Fruit fly (Drosophila melanogaster): ENCODE results near the gene CG15333.

Gene CG15333

dm6 chrX:8060148-8060920 is 39.2 kb upstream of the CG15333 start:
- TF ChIP-seq CG4496 (GFP tag; IDR thresholded peaks at IDR 0.05), result no peak
- peak; percentile 15 for TF ChIP-seq Pif1B (GFP tag; optimal IDR thresholded peaks at IDR 0.05)
- TF ChIP-seq CG10348 (GFP tag; IDR thresholded peaks at IDR 0.05), result no peak
- no peak for TF ChIP-seq CG8159 (tag; optimal IDR thresholded peaks at IDR 0.05)
- no peak for TF ChIP-seq gl (tag; optimal IDR thresholded peaks at IDR 0.05)
- peak; percentile 7 for TF ChIP-seq Pif1A (GFP tag; optimal IDR thresholded peaks at IDR 0.05)
- TF ChIP-seq EcR (GFP tag; optimal IDR thresholded peaks at IDR 0.05), result no peak
- no peak for TF ChIP-seq CG15710 (tag; optimal IDR thresholded peaks at IDR 0.05)
- no peak for TF ChIP-seq D1 (tag; optimal IDR thresholded peaks at IDR 0.05)
- TF ChIP-seq Ets98B (GFP tag; IDR thresholded peaks at IDR 0.05), result peak; percentile 34; the same call in 1 of the 2 replicates

DNA sequence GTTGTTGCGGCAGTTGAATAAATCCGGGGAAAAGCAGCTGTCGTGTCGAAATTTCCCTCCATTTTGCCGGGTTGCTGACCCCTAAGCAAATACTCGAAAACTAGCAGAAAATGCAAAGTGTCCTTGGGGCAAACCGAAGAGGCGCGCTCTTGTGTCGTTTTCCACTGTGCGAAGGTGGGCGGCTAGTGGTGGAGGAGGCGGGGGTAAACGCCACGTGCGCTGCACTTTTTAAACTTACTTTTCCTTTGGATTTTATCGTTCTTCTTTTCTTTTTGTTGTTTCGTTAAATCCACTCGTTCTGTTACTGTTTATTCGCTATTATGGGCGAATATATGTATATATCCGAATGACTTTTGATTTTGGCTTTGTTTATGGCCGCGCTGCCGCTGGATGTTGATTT is 38.5 kb upstream of the CG15333 start:
- TF ChIP-seq fd96Ca (GFP tag; IDR thresholded peaks at IDR 0.05), result no peak
- no peak for TF ChIP-seq CG12605 (GFP tag; IDR thresholded peaks at IDR 0.05)
- no peak for TF ChIP-seq CG13204 (GFP tag; optimal IDR thresholded peaks at IDR 0.05)
- no peak for TF ChIP-seq gl (tag; optimal IDR thresholded peaks at IDR 0.05)
- no peak for TF ChIP-seq CG15710 (tag; optimal IDR thresholded peaks at IDR 0.05)
- TF ChIP-seq rn (GFP tag; IDR thresholded peaks at IDR 0.05), result no peak
- TF ChIP-seq Pif1A (GFP tag; optimal IDR thresholded peaks at IDR 0.05), result no peak
- TF ChIP-seq CG8159 (tag; optimal IDR thresholded peaks at IDR 0.05), result no peak
- no peak for TF ChIP-seq CG14655 (GFP tag; optimal IDR thresholded peaks at IDR 0.05)
- no peak for TF ChIP-seq CG10348 (GFP tag; IDR thresholded peaks at IDR 0.05)
- no peak for TF ChIP-seq Snoo (tag; optimal IDR thresholded peaks at IDR 0.05)
- no peak for TF ChIP-seq CG9948 (tag; optimal IDR thresholded peaks at IDR 0.05)
- TF ChIP-seq CG8301 (tag; optimal IDR thresholded peaks at IDR 0.05), result no peak
- no peak for TF ChIP-seq D1 (tag; optimal IDR thresholded peaks at IDR 0.05)
- TF ChIP-seq EcR (GFP tag; optimal IDR thresholded peaks at IDR 0.05), result no peak
- no peak for TF ChIP-seq CG32121 (GFP tag; IDR thresholded peaks at IDR 0.05)

DNA sequence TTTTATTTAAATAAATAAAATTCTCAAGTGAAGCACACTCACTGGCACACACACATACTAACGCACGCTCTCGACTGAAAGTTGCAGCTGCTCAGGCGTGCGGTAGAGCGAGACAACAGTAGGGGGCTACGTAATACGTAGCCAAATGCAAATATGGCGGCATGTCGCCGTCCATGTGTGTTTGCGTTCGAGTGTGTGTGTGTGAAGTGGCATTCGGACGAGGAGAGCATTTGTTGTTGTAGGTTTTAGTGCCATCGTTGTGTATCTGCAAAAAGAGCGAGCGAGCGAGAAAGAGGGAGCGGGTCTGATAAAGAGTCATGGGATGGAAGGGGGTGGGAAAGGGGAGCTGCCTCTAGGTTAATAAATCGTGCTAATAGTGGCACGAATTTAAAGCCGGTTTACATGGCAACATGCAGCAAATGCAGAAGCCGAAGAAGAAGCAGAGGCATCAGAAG is 37.3 kb upstream of the CG15333 start:
- TF ChIP-seq gl (tag; optimal IDR thresholded peaks at IDR 0.05) (peak; percentile 29), CG8301 (tag; optimal IDR thresholded peaks at IDR 0.05) (no peak), CG9948 (tag; optimal IDR thresholded peaks at IDR 0.05) (no peak), Pif1B (GFP tag; optimal IDR thresholded peaks at IDR 0.05) (peak; percentile 21), Pif1A (GFP tag; optimal IDR thresholded peaks at IDR 0.05) (no peak), Ets98B (GFP tag; IDR thresholded peaks at IDR 0.05) (peak; percentile 50), EcR (GFP tag; optimal IDR thresholded peaks at IDR 0.05) (peak; percentile 55), CG8159 (tag; optimal IDR thresholded peaks at IDR 0.05) (no peak), CG4496 (GFP tag; IDR thresholded peaks at IDR 0.05) (peak; percentile 68; the same call in 2 of the 3 replicates), CG15710 (tag; optimal IDR thresholded peaks at IDR 0.05) (no peak), Snoo (tag; optimal IDR thresholded peaks at IDR 0.05) (no peak), fd96Ca (GFP tag; IDR thresholded peaks at IDR 0.05) (peak; percentile 59; the same call in 1 of the 3 replicates), CG14655 (GFP tag; optimal IDR thresholded peaks at IDR 0.05) (no peak), CG12605 (GFP tag; IDR thresholded peaks at IDR 0.05) (peak; percentile 60), CG32121 (GFP tag; IDR thresholded peaks at IDR 0.05) (peak; percentile 35; the same call in 1 of the 2 replicates), D1 (tag; optimal IDR thresholded peaks at IDR 0.05) (no peak), CG10348 (GFP tag; IDR thresholded peaks at IDR 0.05) (no peak), CG17806 (tag; optimal IDR thresholded peaks at IDR 0.05) (no peak), CG13204 (GFP tag; optimal IDR thresholded peaks at IDR 0.05) (peak; percentile 23), rn (GFP tag; IDR thresholded peaks at IDR 0.05) (no peak)

DNA sequence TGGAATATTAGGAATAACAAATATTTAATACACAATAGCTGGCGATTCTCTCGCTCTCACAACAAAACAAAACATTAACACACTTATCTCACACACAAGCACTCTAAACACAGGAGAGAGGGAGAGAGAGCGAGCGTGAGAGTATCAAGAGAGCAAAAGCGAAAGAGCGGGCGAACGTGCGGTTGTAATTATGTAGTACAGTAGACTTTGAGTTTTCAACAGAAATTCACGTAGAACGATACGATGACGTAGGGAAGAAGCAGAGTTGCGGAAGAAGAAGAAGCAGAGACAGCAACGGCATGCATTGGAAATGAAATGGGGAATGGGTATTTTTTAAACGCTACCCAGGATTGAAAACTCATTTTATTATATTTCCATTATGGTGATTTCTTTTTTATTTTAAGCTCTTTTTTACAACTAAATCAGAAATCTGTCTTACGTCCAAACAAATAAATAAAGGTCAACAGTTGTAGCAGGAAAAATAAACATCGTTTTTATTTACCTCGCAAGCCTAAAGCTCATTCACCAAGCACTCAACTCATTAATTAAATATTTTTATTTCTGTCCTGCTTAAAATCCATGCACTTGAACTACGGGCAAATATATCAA is 36.8 kb upstream of the CG15333 start:
- peak; percentile 7; the same call in 1 of the 2 replicates for TF ChIP-seq Ets98B (GFP tag; IDR thresholded peaks at IDR 0.05)
- TF ChIP-seq CG9948 (tag; optimal IDR thresholded peaks at IDR 0.05), result no peak
- peak; percentile 6; the same call in 1 of the 3 replicates for TF ChIP-seq CG4496 (GFP tag; IDR thresholded peaks at IDR 0.05)
- TF ChIP-seq CG12605 (GFP tag; IDR thresholded peaks at IDR 0.05), result peak; percentile 26
- no peak for TF ChIP-seq CG17806 (tag; optimal IDR thresholded peaks at IDR 0.05)
- TF ChIP-seq gl (tag; optimal IDR thresholded peaks at IDR 0.05), result peak; percentile 6

dm6 chrX:8057299-8057730 is 36.2 kb upstream of the CG15333 start:
- TF ChIP-seq fd96Ca (GFP tag; IDR thresholded peaks at IDR 0.05) (peak; percentile 69; the same call in 2 of the 3 replicates), gl (tag; optimal IDR thresholded peaks at IDR 0.05) (no peak), CG14655 (GFP tag; optimal IDR thresholded peaks at IDR 0.05) (peak; percentile 87), CG8159 (tag; optimal IDR thresholded peaks at IDR 0.05) (peak; percentile 80), CG9948 (tag; optimal IDR thresholded peaks at IDR 0.05) (peak; percentile 76), CG34367 (tag; optimal IDR thresholded peaks at IDR 0.05) (peak; percentile 56), CG17806 (tag; optimal IDR thresholded peaks at IDR 0.05) (peak; percentile 61), CG10348 (GFP tag; IDR thresholded peaks at IDR 0.05) (no peak), CG12605 (GFP tag; IDR thresholded peaks at IDR 0.05) (no peak), EcR (GFP tag; optimal IDR thresholded peaks at IDR 0.05) (no peak), Pif1A (GFP tag; optimal IDR thresholded peaks at IDR 0.05) (peak; percentile 59), CG8301 (tag; optimal IDR thresholded peaks at IDR 0.05) (peak; percentile 78), CG4496 (GFP tag; IDR thresholded peaks at IDR 0.05) (peak; percentile 58; the same call in 1 of the 3 replicates), Ets98B (GFP tag; IDR thresholded peaks at IDR 0.05) (peak; percentile 7; the same call in 1 of the 2 replicates), CG32121 (GFP tag; IDR thresholded peaks at IDR 0.05) (peak; percentile 46; the same call in 1 of the 2 replicates), CG13204 (GFP tag; optimal IDR thresholded peaks at IDR 0.05) (no peak), Snoo (tag; optimal IDR thresholded peaks at IDR 0.05) (peak; percentile 60), Pif1B (GFP tag; optimal IDR thresholded peaks at IDR 0.05) (peak; percentile 42), D1 (tag; optimal IDR thresholded peaks at IDR 0.05) (no peak), rn (GFP tag; IDR thresholded peaks at IDR 0.05) (peak; percentile 46; the same call in 1 of the 2 replicates), CG15710 (tag; optimal IDR thresholded peaks at IDR 0.05) (peak; percentile 75)

Data from whole organism, pupa.